Worm (Caenorhabditis elegans) whole organism, L4/young adult: ENCODE results near the gene mel-32.

Experiments
- W03F9.2 ChIP-seq: fragments of 150-350 bp; optimal IDR thresholded peaks from 2 replicates; lab custom pipeline; 2014; ENCODE audit warnings: missing biosample characterization, missing genetic modification characterization
- dao-5 ChIP-seq: sonication (generic microtip); optimal IDR thresholded peaks from 2 replicates; lab custom pipeline; 2016; ENCODE audit warnings: missing genotype, missing genetic modification characterization, moderate library complexity, missing compliant biosample characterization
- him-1 ChIP-seq: sonication (generic microtip); optimal IDR thresholded peaks from 2 replicates; lab custom pipeline; 2016; ENCODE audit warnings: missing genotype, missing genetic modification reagents, missing genetic modification characterization, missing compliant biosample characterization

ce11 chrIII:6427205-6427604 lies 15.6 kb downstream of the mel-32 start, which contains the start of gene C05D11.8:
- TF ChIP-seq W03F9.2 (tag; lab: Kevin White, UChicago): no peak
- TF ChIP-seq him-1 (tag; lab: Kevin White, UChicago): no peak
- no peak for TF ChIP-seq dao-5 (tag; lab: Kevin White, UChicago)
